Fruit fly (Drosophila melanogaster) whole organism, embryonic: ENCODE measurements around the gene CG17666.

Experiments used
- Antp ChIP-seq: fragments of 200-800 bp; sonication (Bioruptor generic); optimal IDR thresholded peaks from 3 replicates; lab custom pipeline; 2016; ENCODE audit warnings: missing biosample characterization, missing genetic modification characterization
- CG10431 ChIP-seq: fragments of 200-800 bp; sonication (Bioruptor generic); optimal IDR thresholded peaks from 3 replicates; lab custom pipeline; 2018; ENCODE audit warnings: missing biosample characterization, mild to moderate bottlenecking, missing genetic modification characterization
- CG11398 ChIP-seq: fragments of 200-800 bp; sonication (Bioruptor generic); optimal IDR thresholded peaks from 2 replicates; lab custom pipeline; 2016; ENCODE audit warnings: missing biosample characterization, missing genetic modification characterization
- CG12155 ChIP-seq: fragments of 200-800 bp; sonication (Bioruptor generic); optimal IDR thresholded peaks from 3 replicates; lab custom pipeline; 2016; ENCODE audit warnings: missing biosample characterization, missing genetic modification characterization
- CG12219 ChIP-seq: fragments of 200-800 bp; sonication (Bioruptor generic); optimal IDR thresholded peaks from 3 replicates; lab custom pipeline; 2018; ENCODE audit warnings: missing biosample characterization, mild to moderate bottlenecking, missing genetic modification characterization
- CG13296 ChIP-seq: fragments of 200-800 bp; sonication (Bioruptor generic); optimal IDR thresholded peaks from 3 replicates; lab custom pipeline; 2018; ENCODE audit warnings: missing biosample characterization, mild to moderate bottlenecking, missing genetic modification characterization
- CG14014 ChIP-seq: fragments of 200-800 bp; sonication (Bioruptor generic); IDR thresholded peaks from 2 replicates; pipeline ENCODE4 v1.3.6; 2022; ENCODE audit warnings: missing biosample characterization, missing genetic modification characterization
- CG16779 ChIP-seq: fragments of 200-800 bp; sonication (Bioruptor generic); IDR thresholded peaks from 2 replicates; pipeline ENCODE4 v1.3.6; 2022; ENCODE audit warnings: missing biosample characterization, missing genetic modification characterization
- CG17359 ChIP-seq: fragments of 200-800 bp; sonication (Bioruptor generic); optimal IDR thresholded peaks from 3 replicates; lab custom pipeline; 2018; ENCODE audit warnings: missing biosample characterization, mild to moderate bottlenecking, missing genetic modification characterization, moderate library complexity
- CG18619 ChIP-seq: fragments of 200-800 bp; sonication (Bioruptor generic); optimal IDR thresholded peaks from 3 replicates; lab custom pipeline; 2017; ENCODE audit warnings: missing biosample characterization, mild to moderate bottlenecking, missing genetic modification characterization
- CG30020 ChIP-seq: fragments of 200-800 bp; optimal IDR thresholded peaks from 2 replicates; lab custom pipeline; 2019; ENCODE audit warnings: missing biosample characterization, mild to moderate bottlenecking, missing genetic modification characterization, moderate library complexity
- CG3163 ChIP-seq: fragments of 200-800 bp; sonication (Bioruptor generic); optimal IDR thresholded peaks from 3 replicates; lab custom pipeline; 2016; ENCODE audit warnings: missing biosample characterization, missing genetic modification characterization
- CG4328 ChIP-seq: fragments of 200-800 bp; sonication (Bioruptor generic); optimal IDR thresholded peaks from 3 replicates; lab custom pipeline; 2017; ENCODE audit warnings: missing biosample characterization, missing genetic modification reagents, missing genetic modification characterization
- CG43689 ChIP-seq: fragments of 200-800 bp; sonication (Bioruptor generic); IDR thresholded peaks from 2 replicates; pipeline ENCODE4 v1.3.6; 2022; ENCODE audit warnings: missing biosample characterization, missing genetic modification characterization
- CG4617 ChIP-seq: fragments of 200-800 bp; sonication (Bioruptor generic); optimal IDR thresholded peaks from 3 replicates; lab custom pipeline; 2016; ENCODE audit warnings: missing biosample characterization, missing genetic modification characterization, borderline replicate concordance
- CG6654 ChIP-seq: fragments of 200-800 bp; sonication (Bioruptor generic); optimal IDR thresholded peaks from 2 replicates; lab custom pipeline; 2017; ENCODE audit warnings: missing biosample characterization, mild to moderate bottlenecking, missing genetic modification characterization
- CG6683 ChIP-seq: fragments of 200-800 bp; sonication (Bioruptor generic); optimal IDR thresholded peaks from 2 replicates; lab custom pipeline; 2017; ENCODE audit warnings: missing biosample characterization, mild to moderate bottlenecking, missing genetic modification characterization, missing genetic modification reagents
- CG7928 ChIP-seq: fragments of 200-800 bp; sonication (Bioruptor generic); optimal IDR thresholded peaks from 2 replicates; lab custom pipeline; 2017; ENCODE audit warnings: missing biosample characterization, mild to moderate bottlenecking, missing genetic modification characterization
- CG7987 ChIP-seq: fragments of 200-800 bp; sonication (Bioruptor generic); optimal IDR thresholded peaks from 2 replicates; lab custom pipeline; 2018; ENCODE audit warnings: missing biosample characterization, mild to moderate bottlenecking, missing genetic modification characterization, moderate library complexity
- CG8281 ChIP-seq: fragments of 200-800 bp; sonication (Bioruptor generic); optimal IDR thresholded peaks from 2 replicates; lab custom pipeline; 2018; ENCODE audit warnings: missing biosample characterization, mild to moderate bottlenecking, missing genetic modification characterization, moderate library complexity
- CG8478 ChIP-seq: fragments of >200 bp; optimal IDR thresholded peaks from 2 replicates; lab custom pipeline; 2018
- CG9727 ChIP-seq: fragments of 200-800 bp; sonication (Bioruptor generic); optimal IDR thresholded peaks from 3 replicates; lab custom pipeline; 2017; ENCODE audit warnings: missing biosample characterization, mild to moderate bottlenecking, missing genetic modification characterization
- CG9817 ChIP-seq: fragments of 200-800 bp; sonication (Bioruptor generic); optimal IDR thresholded peaks from 2 replicates; lab custom pipeline; 2018; ENCODE audit warnings: missing biosample characterization, mild to moderate bottlenecking, missing genetic modification characterization, moderate library complexity
- CTCF ChIP-seq: fragments of 200-800 bp; sonication (Bioruptor generic); optimal IDR thresholded peaks from 2 replicates; lab custom pipeline; 2017; ENCODE audit warnings: missing biosample characterization, mild to moderate bottlenecking, missing genetic modification characterization, moderate library complexity
- D19B ChIP-seq: fragments of 200-800 bp; sonication (Bioruptor generic); optimal IDR thresholded peaks from 2 replicates; lab custom pipeline; 2017; ENCODE audit warnings: missing biosample characterization, mild to moderate bottlenecking, missing genetic modification characterization
- HLH54F ChIP-seq: fragments of 200-800 bp; sonication (Bioruptor generic); optimal IDR thresholded peaks from 3 replicates; lab custom pipeline; 2016; ENCODE audit warnings: missing biosample characterization, missing genetic modification characterization
- Lpt ChIP-seq: fragments of >200 bp; optimal IDR thresholded peaks from 2 replicates; lab custom pipeline; 2018; ENCODE audit warnings: missing biosample characterization, missing genetic modification characterization
- Mad ChIP-seq: fragments of 200-800 bp; sonication (Bioruptor generic); optimal IDR thresholded peaks from 2 replicates; lab custom pipeline; 2016; ENCODE audit warnings: missing biosample characterization, missing genetic modification characterization
- Max ChIP-seq: fragments of 200-800 bp; sonication (Bioruptor generic); optimal IDR thresholded peaks from 2 replicates; lab custom pipeline; 2016; ENCODE audit warnings: missing biosample characterization, mild to moderate bottlenecking, missing genetic modification characterization
- Mes4 ChIP-seq: fragments of 200-800 bp; sonication (Bioruptor generic); optimal IDR thresholded peaks from 2 replicates; lab custom pipeline; 2016; ENCODE audit warnings: missing biosample characterization, missing genetic modification characterization
- Mrtf ChIP-seq: fragments of 200-800 bp; sonication (Bioruptor generic); IDR thresholded peaks from 3 replicates; pipeline ENCODE4 v1.3.6; 2022; ENCODE audit warnings: missing biosample characterization, missing genetic modification characterization
- Myb ChIP-seq: fragments of 200-800 bp; sonication (Bioruptor generic); optimal IDR thresholded peaks from 2 replicates; lab custom pipeline; 2016; ENCODE audit warnings: missing biosample characterization, missing genetic modification characterization
- Nf-YA ChIP-seq: fragments of 200-800 bp; sonication (Bioruptor generic); IDR thresholded peaks from 2 replicates; pipeline ENCODE4 v1.3.6; 2022; ENCODE audit warnings: missing biosample characterization, missing genetic modification characterization
- Rx ChIP-seq: fragments of 200-800 bp; sonication (Bioruptor generic); IDR thresholded peaks from 2 replicates; pipeline ENCODE4 v1.3.6; 2022; ENCODE audit warnings: missing biosample characterization, missing genetic modification characterization
- TFAM ChIP-seq: fragments of 200-800 bp; sonication (Bioruptor generic); optimal IDR thresholded peaks from 2 replicates; lab custom pipeline; 2017; ENCODE audit warnings: missing biosample characterization, missing genetic modification characterization, inconsistent platforms
- ase ChIP-seq: fragments of 200-800 bp; sonication (Bioruptor generic); IDR thresholded peaks from 3 replicates; pipeline ENCODE4 v1.3.6; 2022; ENCODE audit warnings: missing biosample characterization, missing genetic modification characterization
- btn ChIP-seq: fragments of 200-800 bp; sonication (Bioruptor generic); optimal IDR thresholded peaks from 2 replicates; lab custom pipeline; 2016; ENCODE audit warnings: missing biosample characterization, missing genetic modification characterization
- cato ChIP-seq: fragments of 200-800 bp; sonication (Bioruptor generic); optimal IDR thresholded peaks from 2 replicates; lab custom pipeline; 2016; ENCODE audit warnings: missing biosample characterization, missing genetic modification characterization, borderline replicate concordance
- fd3F ChIP-seq: fragments of 200-800 bp; sonication (Bioruptor generic); optimal IDR thresholded peaks from 2 replicates; lab custom pipeline; 2018; ENCODE audit warnings: missing biosample characterization, mild to moderate bottlenecking, missing genetic modification characterization, moderate library complexity
- gsb ChIP-seq: fragments of 200-800 bp; sonication (Bioruptor generic); IDR thresholded peaks from 2 replicates; pipeline ENCODE4 v1.3.6; 2022; ENCODE audit warnings: missing biosample characterization, missing genetic modification characterization
- peb ChIP-seq: fragments of 200-800 bp; sonication (Bioruptor generic); IDR thresholded peaks from 2 replicates; pipeline ENCODE4 v1.3.6; 2022; ENCODE audit warnings: missing biosample characterization, missing genetic modification characterization
- pho ChIP-seq: fragments of 200-800 bp; sonication (Bioruptor generic); optimal IDR thresholded peaks from 2 replicates; lab custom pipeline; 2016; ENCODE audit warnings: missing biosample characterization, missing genetic modification characterization
- pnt ChIP-seq: fragments of 200-800 bp; sonication (Bioruptor generic); optimal IDR thresholded peaks from 3 replicates; lab custom pipeline; 2016; ENCODE audit warnings: missing biosample characterization, missing genetic modification characterization
- shn ChIP-seq: fragments of 200-800 bp; sonication (Bioruptor generic); optimal IDR thresholded peaks from 3 replicates; lab custom pipeline; 2016; ENCODE audit warnings: missing biosample characterization, missing genetic modification characterization
- sna ChIP-seq: fragments of 200-800 bp; sonication (Bioruptor generic); IDR thresholded peaks from 2 replicates; pipeline ENCODE4 v1.3.6; 2022; ENCODE audit warnings: missing biosample characterization, missing genetic modification characterization; ENCODE audit not compliant: partially characterized antibody
- ssp ChIP-seq: fragments of 200-800 bp; sonication (Bioruptor generic); IDR thresholded peaks from 2 replicates; pipeline ENCODE4 v1.3.6; 2022; ENCODE audit warnings: missing biosample characterization, missing genetic modification characterization
- tgo ChIP-seq: fragments of 200-800 bp; sonication (Bioruptor generic); IDR thresholded peaks from 3 replicates; pipeline ENCODE4 v1.3.6; 2022; ENCODE audit warnings: missing biosample characterization, missing genetic modification characterization
- tna ChIP-seq: fragments of 200-800 bp; sonication (Bioruptor generic); IDR thresholded peaks from 2 replicates; pipeline ENCODE4 v1.3.6; 2022; ENCODE audit warnings: missing biosample characterization, missing genetic modification characterization; ENCODE audit not compliant: partially characterized antibody
- zen ChIP-seq: fragments of 200-800 bp; sonication (Bioruptor generic); optimal IDR thresholded peaks from 3 replicates; lab custom pipeline; 2018; ENCODE audit warnings: missing biosample characterization, mild to moderate bottlenecking, missing genetic modification characterization, moderate library complexity
- zfh2 ChIP-seq: fragments of 200-800 bp; sonication (Bioruptor generic); optimal IDR thresholded peaks from 2 replicates; lab custom pipeline; 2016; ENCODE audit warnings: missing biosample characterization, missing genetic modification characterization

Gene CG17666

dm6 chr3L:12749567-12750535, 31.3 kb upstream of the CG17666 start, which contains the start of the genes Klc and CG10984 (continued):
- TF ChIP-seq Nf-YA (GFP tag; lab: Robert Waterston, UW) (0 out of 2 replicates have a peak, but pooled peaks have one; percentile 59), CG8281 (tag; lab: Kevin White, UChicago) (no peak), CG3163 (GFP tag; lab: Kevin White, UChicago) (peak; percentile 17), zen (tag; lab: Kevin White, UChicago) (no peak), Max (GFP tag; lab: Kevin White, UChicago) (peak; percentile 51), Mrtf (GFP tag; lab: Robert Waterston, UW) (no peak), CG43689 (GFP tag; lab: Robert Waterston, UW) (no peak), CG12219 (GFP tag; lab: Kevin White, UChicago) (no peak), tna (no peak), CG13296 (GFP tag; lab: Kevin White, UChicago) (peak; percentile 38), CG9727 (GFP tag; lab: Kevin White, UChicago) (no peak), CG12155 (GFP tag; lab: Kevin White, UChicago) (peak; percentile 18), CG6683 (GFP tag; lab: Kevin White, UChicago) (no peak), ase (no peak), ssp (GFP tag; lab: Robert Waterston, UW) (no peak; the same call in 1 of the 2 replicates), tgo (GFP tag; lab: Robert Waterston, UW) (peak; percentile 75; the same call in 2 of the 3 replicates), pho (GFP tag; lab: Kevin White, UChicago) (peak; percentile 50), zfh2 (GFP tag; lab: Kevin White, UChicago) (peak; percentile 64), CG14014 (GFP tag; lab: Robert Waterston, UW) (peak; percentile 66; the same call in 1 of the 2 replicates), D19B (GFP tag; lab: Kevin White, UChicago) (no peak), CG18619 (peak; percentile 45), shn (GFP tag; lab: Kevin White, UChicago) (peak; percentile 65), peb (GFP tag; lab: Robert Waterston, UW) (0 out of 2 replicates have a peak, but pooled peaks have one; percentile 14), CG4617 (GFP tag; lab: Kevin White, UChicago) (peak; percentile 84), Myb (peak; percentile 19), CG9817 (tag; lab: Kevin White, UChicago) (no peak), Rx (GFP tag; lab: Robert Waterston, UW) (no peak), HLH54F (GFP tag; lab: Kevin White, UChicago) (peak; percentile 47), sna (GFP tag; lab: Robert Waterston, UW) (no peak), CG17359 (tag; lab: Kevin White, UChicago) (peak; percentile 78), CTCF (GFP tag; lab: Kevin White, UChicago) (no peak), CG11398 (GFP tag; lab: Kevin White, UChicago) (peak; percentile 6), CG30020 (peak; percentile 89), TFAM (GFP tag; lab: Kevin White, UChicago) (no peak), fd3F (GFP tag; lab: Kevin White, UChicago) (peak; percentile 41), Antp (GFP tag; lab: Kevin White, UChicago) (peak; percentile 66), Mes4 (GFP tag; lab: Kevin White, UChicago) (peak; percentile 21), gsb (GFP tag; lab: Robert Waterston, UW) (no peak; the same call in 1 of the 2 replicates), CG4328 (peak; percentile 37), btn (GFP tag; lab: Kevin White, UChicago) (no peak), CG6654 (GFP tag; lab: Kevin White, UChicago) (peak; percentile 39), Lpt (GFP tag; lab: Kevin White, UChicago) (no peak), CG10431 (GFP tag; lab: Kevin White, UChicago) (no peak), CG16779 (GFP tag; lab: Robert Waterston, UW) (peak; percentile 69; the same call in 1 of the 2 replicates), Mad (GFP tag; lab: Kevin White, UChicago) (no peak), pnt (GFP tag; lab: Kevin White, UChicago) (peak; percentile 39), cato (GFP tag; lab: Kevin White, UChicago) (peak; percentile 11), CG8478 (lab: Kevin White, UChicago) (no peak), CG7987 (no peak), CG7928 (peak; percentile 19)
